Worm (Caenorhabditis elegans) whole organism, early embryonic: ENCODE results near the gene T05H10.4.

Experiments
- B0310.2 ChIP-seq: sonication (generic microtip); optimal IDR thresholded peaks from 2 replicates; lab custom pipeline; 2016; ENCODE audit warnings: mild to moderate bottlenecking, missing genetic modification characterization, missing compliant biosample characterization
- F13C5.2 ChIP-seq: sonication (generic microtip); optimal IDR thresholded peaks from 2 replicates; lab custom pipeline; 2017; ENCODE audit warnings: mild to moderate bottlenecking, missing genetic modification characterization, inconsistent platforms, missing compliant biosample characterization
- aly-1 ChIP-seq: sonication (generic microtip); optimal IDR thresholded peaks from 2 replicates; lab custom pipeline; 2016; ENCODE audit warnings: missing genetic modification characterization, missing compliant biosample characterization
- ama-1 ChIP-seq: fragments of 150-350 bp; optimal IDR thresholded peaks from 2 replicates; lab custom pipeline; 2014
- ceh-13 ChIP-seq: fragments of 200-800 bp; sonication (Bioruptor generic); optimal IDR thresholded peaks from 2 replicates; lab custom pipeline; 2018; ENCODE audit warnings: mild to moderate bottlenecking, missing genetic modification characterization, missing compliant biosample characterization
- ets-7 ChIP-seq: sonication (generic microtip); optimal IDR thresholded peaks from 2 replicates; lab custom pipeline; 2016; ENCODE audit warnings: missing genotype, missing genetic modification characterization, missing compliant biosample characterization
- flt-1 ChIP-seq: fragments of 200-800 bp; sonication (Bioruptor generic); IDR thresholded peaks from 2 replicates; pipeline ENCODE4 v1.3.6; 2022; ENCODE audit warnings: missing genetic modification characterization, missing compliant biosample characterization
- hnd-1 ChIP-seq: sonication (generic microtip); optimal IDR thresholded peaks from 2 replicates; lab custom pipeline; 2016; ENCODE audit warnings: missing genetic modification characterization, missing compliant biosample characterization
- sea-1 ChIP-seq: fragments of 200-800 bp; sonication (Bioruptor generic); conservative IDR thresholded peaks from 2 replicates; pipeline ENCODE4 v1.3.6; 2022; ENCODE audit warnings: missing genetic modification characterization, missing compliant biosample characterization
- tbx-11 ChIP-seq: fragments of 200-800 bp; sonication (Bioruptor generic); IDR thresholded peaks from 2 replicates; pipeline ENCODE4 v1.3.6; 2022; ENCODE audit warnings: missing genetic modification characterization, missing compliant biosample characterization

- no peak for TF ChIP-seq aly-1
- no peak for TF ChIP-seq flt-1 (GFP tag; lab: Robert Waterston, UW)
- TF ChIP-seq ama-1 (lab: Kevin White, UChicago) = no peak
- TF ChIP-seq ceh-13 (GFP tag; lab: Kevin White, UChicago) = no peak
- no peak for TF ChIP-seq F13C5.2
- TF ChIP-seq tbx-11 = no peak
- TF ChIP-seq ets-7 (tag; lab: Kevin White, UChicago) = no peak
- no peak for TF ChIP-seq sea-1 (GFP tag; lab: Robert Waterston, UW)
- no peak for TF ChIP-seq hnd-1 (tag; lab: Kevin White, UChicago)
- TF ChIP-seq B0310.2 = no peak
Measured at ce11 chrII:8012071-8013031, 40.6 kb upstream of the T05H10.4 start, which contains the start of gene DH11.2.
